Fruit fly (Drosophila melanogaster): ENCODE data around the gene CG5056.

The CG5056 gene

dm6 chr2L:10373605-10374269 is 7.2 kb downstream of the CG5056 start, which contains the start of gene rho-5:
rho-5 (minus strand) TSS chr2L:10373900.
- TF ChIP-seq Sox102F (GFP tag; optimal IDR thresholded peaks at IDR 0.05) (no peak), Hr4 (GFP tag; optimal IDR thresholded peaks at IDR 0.05) (peak; percentile 9)

dm6 chr2L:10375464-10376236 is 9.2 kb downstream of the CG5056 start, which contains the start of the genes CG33303 and dpr19:
CG33303 (minus strand) TSS chr2L:10375757.
dpr19 (plus strand) TSS chr2L:10376168.
- TF ChIP-seq dsx (GFP tag; optimal IDR thresholded peaks at IDR 0.05; ENCODE audit: poor library complexity, severe bottlenecking) (peak; percentile 36), svp (GFP tag) (no peak), CG8319 (GFP tag; optimal IDR thresholded peaks at IDR 0.05) (no peak), Met (GFP tag; optimal IDR thresholded peaks at IDR 0.05) (no peak), pdm3 (GFP tag; optimal IDR thresholded peaks at IDR 0.05) (no peak), Lpt (GFP tag; optimal IDR thresholded peaks at IDR 0.05) (no peak), Eip93F (GFP tag; optimal IDR thresholded peaks at IDR 0.05) (no peak), CG6808 (GFP tag; optimal IDR thresholded peaks at IDR 0.05) (peak; percentile 24), topi (GFP tag; optimal IDR thresholded peaks at IDR 0.05) (no peak), achi (GFP tag; optimal IDR thresholded peaks at IDR 0.05) (peak; percentile 8), CG3919 (GFP tag; optimal IDR thresholded peaks at IDR 0.05) (no peak), CG6792 (GFP tag; optimal IDR thresholded peaks at IDR 0.05) (peak; percentile 37), eg (GFP tag; IDR thresholded peaks at IDR 0.05) (no peak), lz (GFP tag; optimal IDR thresholded peaks at IDR 0.05) (no peak), salr (GFP tag; optimal IDR thresholded peaks at IDR 0.05) (no peak), esn (GFP tag; optimal IDR thresholded peaks at IDR 0.05) (peak; percentile 49), CG34406 (GFP tag; optimal IDR thresholded peaks at IDR 0.05) (peak; percentile 51), fd85E (GFP tag; optimal IDR thresholded peaks at IDR 0.05) (no peak), CG16779 (tag; optimal IDR thresholded peaks at IDR 0.05) (no peak), CG10669 (GFP tag; optimal IDR thresholded peaks at IDR 0.05) (peak; percentile 7), Smox (GFP tag; optimal IDR thresholded peaks at IDR 0.05) (no peak), OdsH (GFP tag; optimal IDR thresholded peaks at IDR 0.05) (no peak), CG8632 (GFP tag; optimal IDR thresholded peaks at IDR 0.05) (no peak), CG3032 (tag; optimal IDR thresholded peaks at IDR 0.05) (peak; percentile 65), dac (GFP tag; optimal IDR thresholded peaks at IDR 0.05) (no peak), CG6854 (GFP tag; optimal IDR thresholded peaks at IDR 0.05) (peak; percentile 43), fkh (GFP tag; optimal IDR thresholded peaks at IDR 0.05) (no peak), spab (GFP tag; optimal IDR thresholded peaks at IDR 0.05) (no peak), Hr4 (GFP tag; optimal IDR thresholded peaks at IDR 0.05) (no peak), CG8119 (GFP tag; IDR thresholded peaks at IDR 0.05) (peak; percentile 67; the same call in 2 of the 3 replicates), CG1621 (tag; optimal IDR thresholded peaks at IDR 0.05) (no peak), ss (GFP tag; optimal IDR thresholded peaks at IDR 0.05) (no peak), CG6163 (GFP tag; IDR thresholded peaks at IDR 0.05) (no peak; the same call in 2 of the 3 replicates), CG31627 (GFP tag; optimal IDR thresholded peaks at IDR 0.05) (no peak), Sox15 (GFP tag; optimal IDR thresholded peaks at IDR 0.05) (no peak), CG10631 (GFP tag; optimal IDR thresholded peaks at IDR 0.05) (peak; percentile 46), Hr38 (GFP tag; optimal IDR thresholded peaks at IDR 0.05) (no peak), cyc (GFP tag; optimal IDR thresholded peaks at IDR 0.05) (no peak), fd59A (GFP tag; optimal IDR thresholded peaks at IDR 0.05) (no peak), Eip78C (GFP tag) (peak; percentile 70), Ets96B (tag; optimal IDR thresholded peaks at IDR 0.05) (peak; percentile 60), Gug (GFP tag; IDR thresholded peaks at IDR 0.05) (peak; percentile 22; the same call in 1 of the 2 replicates), vri (GFP tag; optimal IDR thresholded peaks at IDR 0.05) (no peak), net (GFP tag; optimal IDR thresholded peaks at IDR 0.05) (no peak), CG4318 (GFP tag; optimal IDR thresholded peaks at IDR 0.05) (no peak), CG9139 (GFP tag; optimal IDR thresholded peaks at IDR 0.05) (no peak)
